Worm (Caenorhabditis elegans) whole organism, late embryonic: ENCODE measurements around the gene srxa-15.

Experiments used
- ama-1 ChIP-seq: fragments of 150-350 bp; optimal IDR thresholded peaks from 2 replicates; lab custom pipeline; 2014
- ceh-22 ChIP-seq: sonication (generic microtip); optimal IDR thresholded peaks from 2 replicates; lab custom pipeline; 2017; ENCODE audit warnings: missing biosample characterization, missing genetic modification characterization
- dve-1 ChIP-seq: sonication (generic microtip); optimal IDR thresholded peaks from 2 replicates; lab custom pipeline; 2017; ENCODE audit warnings: antibody characterized with exemption, mild to moderate bottlenecking, missing genetic modification characterization, missing compliant biosample characterization
- ets-4 ChIP-seq: sonication (generic microtip); optimal IDR thresholded peaks from 2 replicates; lab custom pipeline; 2016; ENCODE audit warnings: missing genetic modification characterization, missing compliant biosample characterization
- nhr-11 ChIP-seq: fragments of 150-350 bp; optimal IDR thresholded peaks from 2 replicates; lab custom pipeline; 2014; ENCODE audit warnings: missing biosample characterization, missing genetic modification characterization
- odd-2 ChIP-seq: sonication (generic microtip); optimal IDR thresholded peaks from 2 replicates; lab custom pipeline; 2017; ENCODE audit warnings: antibody characterized with exemption, mild to moderate bottlenecking, missing genetic modification characterization, missing compliant biosample characterization
- tbx-2 ChIP-seq: sonication (generic microtip); optimal IDR thresholded peaks from 2 replicates; lab custom pipeline; 2016; ENCODE audit warnings: missing genetic modification characterization, missing compliant biosample characterization
- zip-5 ChIP-seq: sonication (generic microtip); optimal IDR thresholded peaks from 2 replicates; lab custom pipeline; 2016; ENCODE audit warnings: missing genetic modification characterization, missing compliant biosample characterization

- TF ChIP-seq ama-1 (no peak), odd-2 (no peak), ceh-22 (tag; lab: Kevin White, UChicago) (no peak), nhr-11 (no peak), tbx-2 (no peak), dve-1 (tag; lab: Kevin White, UChicago) (no peak), ets-4 (tag; lab: Kevin White, UChicago) (no peak), zip-5 (tag; lab: Kevin White, UChicago) (no peak)
Measured at ce11 chrV:20648868-20649267, 6.9 kb downstream of the srxa-15 start.
